Worm (Caenorhabditis elegans) whole organism, L2 larva: Measurements from ENCODE around the gene Y54G2A.40.

Experiments used
- egl-27 ChIP-seq: sonication (generic microtip); optimal IDR thresholded peaks from 3 replicates; lab custom pipeline; 2017; ENCODE audit warnings: missing biosample characterization, missing genetic modification reagents, missing genetic modification characterization
- gmeb-1 ChIP-seq: fragments of 150-350 bp; optimal IDR thresholded peaks from 2 replicates; lab custom pipeline; 2014; ENCODE audit warnings: missing biosample characterization, missing genetic modification characterization

DNA sequence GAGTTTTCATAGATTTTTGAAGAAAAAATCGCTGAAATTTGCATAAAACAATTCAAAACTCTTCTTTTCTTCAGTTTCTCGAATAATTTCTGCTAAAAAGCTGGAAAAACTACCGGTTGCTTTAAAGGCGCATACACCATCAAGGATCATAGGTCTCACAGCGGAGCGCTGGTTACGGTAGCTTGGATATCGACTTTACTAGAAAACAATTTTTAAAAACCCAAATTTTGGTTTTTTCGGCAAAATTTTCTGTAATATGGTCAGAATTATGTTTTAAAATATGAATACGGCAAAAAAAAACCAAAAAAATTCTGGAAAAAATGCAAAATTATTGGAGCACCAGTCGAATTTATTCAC is 47.2 kb downstream of the Y54G2A.40 start:
- no peak for TF ChIP-seq egl-27
- no peak for TF ChIP-seq gmeb-1
